Worm (Caenorhabditis elegans) whole organism, late embryonic: ENCODE measurements around the gene gldi-1.

ENCODE experiments used
- ceh-9 ChIP-seq: sonication (generic microtip); optimal IDR thresholded peaks from 2 replicates; lab custom pipeline; 2016; ENCODE audit warnings: mild to moderate bottlenecking, missing genetic modification characterization, inconsistent platforms, missing compliant biosample characterization
- lin-11 ChIP-seq: fragments of 200-800 bp; sonication (Bioruptor generic); optimal IDR thresholded peaks from 2 replicates; lab custom pipeline; 2018; ENCODE audit warnings: mild to moderate bottlenecking, missing genetic modification characterization, missing compliant biosample characterization
- nfya-1 ChIP-seq: sonication (generic microtip); optimal IDR thresholded peaks from 2 replicates; lab custom pipeline; 2017; ENCODE audit warnings: missing genetic modification characterization, mild to moderate bottlenecking, missing compliant biosample characterization, antibody characterized with exemption, moderate library complexity
- nhr-11 ChIP-seq: fragments of 150-350 bp; optimal IDR thresholded peaks from 2 replicates; lab custom pipeline; 2014; ENCODE audit warnings: missing biosample characterization, missing genetic modification characterization
- ttx-3 ChIP-seq: sonication (generic microtip); optimal IDR thresholded peaks from 2 replicates; lab custom pipeline; 2016; ENCODE audit warnings: missing genetic modification reagents, missing genetic modification characterization, missing compliant biosample characterization

DNA sequence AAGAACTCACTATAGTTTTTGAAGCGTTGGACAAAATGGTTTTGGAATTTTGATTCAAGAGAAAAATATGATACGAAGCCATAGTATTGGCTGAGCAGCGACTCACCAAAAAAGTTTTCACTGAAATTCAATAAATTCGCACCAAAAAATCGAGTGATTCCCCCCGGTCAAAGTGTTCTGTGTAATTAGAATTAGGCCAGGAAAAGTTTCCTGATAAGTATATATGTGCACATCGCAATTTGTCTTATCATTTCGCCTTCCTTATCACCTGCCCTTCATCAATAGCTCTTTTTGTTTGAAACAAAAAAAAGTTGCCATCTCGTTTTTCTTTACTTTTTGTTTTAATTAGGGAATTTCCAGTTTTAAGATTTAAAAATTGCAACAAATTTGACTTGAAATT, 37.5 kb upstream of the gldi-1 start:
- TF ChIP-seq nhr-11 (no peak), lin-11 (tag; lab: Kevin White, UChicago) (no peak), ceh-9 (tag; lab: Kevin White, UChicago) (no peak), nfya-1 (tag; lab: Kevin White, UChicago) (no peak), ttx-3 (tag; lab: Kevin White, UChicago) (no peak)
